Fruit fly (Drosophila melanogaster) whole organism, wandering third instar larva: Measurements from ENCODE around the gene CG33689.

Source experiments
- Abd-B ChIP-seq: fragments of >200 bp; optimal IDR thresholded peaks from 2 replicates; lab custom pipeline; 2017; ENCODE audit warnings: missing biosample characterization, missing genetic modification characterization
- CG9705 ChIP-seq: fragments of 200-800 bp; sonication (Bioruptor generic); optimal IDR thresholded peaks from 2 replicates; lab custom pipeline; 2018; ENCODE audit warnings: missing biosample characterization, mild to moderate bottlenecking, missing genetic modification characterization
- Dif ChIP-seq: fragments of 200-275, 200-300 bp; sonication (Bioruptor generic); optimal IDR thresholded peaks from 2 replicates; lab custom pipeline; 2018; ENCODE audit warnings: missing biosample characterization, missing genetic modification characterization; ENCODE audit not compliant: partially characterized antibody
- Hr78 ChIP-seq: fragments of >200 bp; optimal IDR thresholded peaks from 2 replicates; lab custom pipeline; 2017; ENCODE audit warnings: missing biosample characterization, missing genetic modification characterization
- Jra ChIP-seq: sonication (Bioruptor generic); optimal IDR thresholded peaks from 2 replicates; lab custom pipeline; 2016; ENCODE audit warnings: missing biosample characterization, missing genetic modification characterization
- dsf ChIP-seq: sonication (Bioruptor generic); optimal IDR thresholded peaks from 2 replicates; lab custom pipeline; 2016; ENCODE audit warnings: missing biosample characterization, missing genetic modification characterization, borderline replicate concordance
- h ChIP-seq: fragments of 200-800 bp; sonication (Bioruptor generic); optimal IDR thresholded peaks from 3 replicates; lab custom pipeline; 2016; ENCODE audit warnings: missing biosample characterization, mild to moderate bottlenecking, missing genetic modification characterization

dm6 chr3L:16233850-16234494 is 33.9 kb downstream of the CG33689 start:
- TF ChIP-seq CG9705 (GFP tag; lab: Kevin White, UChicago) (no peak), Dif (GFP tag; lab: Kevin White, UChicago) (no peak), h (GFP tag; lab: Kevin White, UChicago) (peak; percentile 32), Jra (GFP tag; lab: Kevin White, UChicago) (no peak), Abd-B (GFP tag; lab: Kevin White, UChicago) (no peak), dsf (GFP tag; lab: Kevin White, UChicago) (no peak), Hr78 (GFP tag; lab: Kevin White, UChicago) (no peak)
